Fruit fly (Drosophila melanogaster) whole organism, embryonic: ENCODE results near the gene PGRP-SD.
A peak's percentile ranks its signal among the peaks of the same experiment; 100 is the strongest.

Source experiments
- Ada2b ChIP-seq: fragments of 200-800 bp; sonication (Bioruptor generic); IDR thresholded peaks from 2 replicates; pipeline ENCODE4 v1.3.6; 2022; ENCODE audit warnings: missing biosample characterization, missing genetic modification characterization
- Aef1 ChIP-seq: fragments of 200-800 bp; sonication (Bioruptor generic); IDR thresholded peaks from 3 replicates; pipeline ENCODE4 v1.3.6; 2022; ENCODE audit warnings: missing biosample characterization, missing genetic modification characterization
- Blimp-1 ChIP-seq: fragments of 200-800 bp; sonication (Bioruptor generic); optimal IDR thresholded peaks from 3 replicates; lab custom pipeline; 2018; ENCODE audit warnings: missing biosample characterization, missing genetic modification characterization, mild to moderate bottlenecking, moderate library complexity, missing genetic modification reagents
- CG10979 ChIP-seq: fragments of 200-800 bp; sonication (Bioruptor generic); optimal IDR thresholded peaks from 2 replicates; lab custom pipeline; 2018; ENCODE audit warnings: missing biosample characterization, mild to moderate bottlenecking, missing genetic modification characterization, moderate library complexity
- CG12769 ChIP-seq: fragments of 200-800 bp; sonication (Bioruptor generic); optimal IDR thresholded peaks from 2 replicates; lab custom pipeline; 2019; ENCODE audit warnings: missing biosample characterization, mild to moderate bottlenecking, missing genetic modification characterization, moderate library complexity
- CG14710 ChIP-seq: fragments of 200-800 bp; sonication (Bioruptor generic); optimal IDR thresholded peaks from 3 replicates; lab custom pipeline; 2019; ENCODE audit warnings: missing biosample characterization, mild to moderate bottlenecking, missing genetic modification characterization, moderate library complexity
- CG15269 ChIP-seq: fragments of 200-800 bp; sonication (Bioruptor generic); optimal IDR thresholded peaks from 2 replicates; lab custom pipeline; 2018; ENCODE audit warnings: missing biosample characterization, mild to moderate bottlenecking, missing genetic modification characterization, moderate library complexity
- CG15601 ChIP-seq: fragments of 200-800 bp; sonication (Bioruptor generic); optimal IDR thresholded peaks from 3 replicates; lab custom pipeline; 2019; ENCODE audit warnings: missing biosample characterization, mild to moderate bottlenecking, missing genetic modification characterization, moderate library complexity
- CG1602 ChIP-seq: fragments of 200-800 bp; sonication (Bioruptor generic); optimal IDR thresholded peaks from 3 replicates; lab custom pipeline; 2016; ENCODE audit warnings: missing biosample characterization, missing genetic modification characterization
- CG17361 ChIP-seq: fragments of 200-800 bp; sonication (Bioruptor generic); IDR thresholded peaks from 3 replicates; pipeline ENCODE4 v1.3.6; 2022; ENCODE audit warnings: missing biosample characterization, missing genetic modification characterization
- CG1792 ChIP-seq: fragments of 200-800 bp; sonication (Bioruptor generic); optimal IDR thresholded peaks from 2 replicates; lab custom pipeline; 2016; ENCODE audit warnings: missing biosample characterization, missing genetic modification characterization
- CG2678 ChIP-seq: fragments of 200-800 bp; sonication (Bioruptor generic); optimal IDR thresholded peaks from 3 replicates; lab custom pipeline; 2019; ENCODE audit warnings: missing biosample characterization, mild to moderate bottlenecking, missing genetic modification characterization, moderate library complexity
- CG34376 ChIP-seq: fragments of 200-800 bp; sonication (Bioruptor generic); optimal IDR thresholded peaks from 2 replicates; lab custom pipeline; 2018; ENCODE audit warnings: missing biosample characterization, mild to moderate bottlenecking, missing genetic modification characterization
- CG4424 ChIP-seq: fragments of 200-800 bp; sonication (Bioruptor generic); optimal IDR thresholded peaks from 3 replicates; lab custom pipeline; 2016; ENCODE audit warnings: missing biosample characterization, missing genetic modification characterization
- CG6813 ChIP-seq: fragments of 200-800 bp; sonication (Bioruptor generic); optimal IDR thresholded peaks from 2 replicates; lab custom pipeline; 2017; ENCODE audit warnings: missing biosample characterization, missing genetic modification characterization, mild to moderate bottlenecking, moderate library complexity, missing genetic modification reagents
- CG8359 ChIP-seq: fragments of 200-800 bp; sonication (Bioruptor generic); optimal IDR thresholded peaks from 2 replicates; lab custom pipeline; 2017; ENCODE audit warnings: missing biosample characterization, mild to moderate bottlenecking, missing genetic modification characterization, borderline replicate concordance
- CG8944 ChIP-seq: fragments of 200-800 bp; sonication (Bioruptor generic); optimal IDR thresholded peaks from 3 replicates; lab custom pipeline; 2016; ENCODE audit warnings: missing biosample characterization, missing genetic modification characterization
- CG9609 ChIP-seq: fragments of 200-800 bp; sonication (Bioruptor generic); optimal IDR thresholded peaks from 3 replicates; lab custom pipeline; 2016; ENCODE audit warnings: missing biosample characterization, missing genetic modification characterization
- CG9817 ChIP-seq: fragments of 200-800 bp; sonication (Bioruptor generic); optimal IDR thresholded peaks from 2 replicates; lab custom pipeline; 2018; ENCODE audit warnings: missing biosample characterization, mild to moderate bottlenecking, missing genetic modification characterization, moderate library complexity
- Chrac-16 ChIP-seq: fragments of 200-800 bp; sonication (Bioruptor generic); optimal IDR thresholded peaks from 3 replicates; lab custom pipeline; 2016; ENCODE audit warnings: missing biosample characterization, missing genetic modification characterization
- Drgx ChIP-seq: fragments of 200-800 bp; sonication (Bioruptor generic); IDR thresholded peaks from 2 replicates; pipeline ENCODE4 v1.3.6; 2022; ENCODE audit warnings: missing biosample characterization, missing genetic modification characterization
- E2f1 ChIP-seq: fragments of 200-800 bp; sonication (Bioruptor generic); IDR thresholded peaks from 2 replicates; pipeline ENCODE4 v1.3.6; 2022; ENCODE audit warnings: missing biosample characterization, missing genetic modification characterization
- Eip74EF ChIP-seq, 2 experiments: fragments of 200-800 bp in 1 of 2; fragments of >200 bp in 1 of 2; sonication (Bioruptor generic) in 1 of 2; optimal IDR thresholded peaks; 2 replicates each; lab custom pipeline; 2017 to 2019; ENCODE audit warnings: missing biosample characterization in 2 of 2, missing genetic modification characterization in 2 of 2, mild to moderate bottlenecking in 1 of 2, moderate library complexity in 1 of 2
- Ets65A ChIP-seq: fragments of 200-800 bp; sonication (Bioruptor generic); peaks from one replicate; lab custom pipeline; 2016; ENCODE audit warnings: missing biosample characterization, missing genetic modification characterization
- H15 ChIP-seq: fragments of 200-800 bp; sonication (Bioruptor generic); IDR thresholded peaks from 3 replicates; pipeline ENCODE4 v1.3.6; 2022; ENCODE audit warnings: missing biosample characterization, missing genetic modification characterization
- H2.0 ChIP-seq: fragments of 200-800 bp; sonication (Bioruptor generic); IDR thresholded peaks from 2 replicates; pipeline ENCODE4 v1.3.6; 2022; ENCODE audit warnings: missing biosample characterization, missing genetic modification characterization
- Hr3 ChIP-seq: fragments of 200-800 bp; sonication (Bioruptor generic); optimal IDR thresholded peaks from 3 replicates; lab custom pipeline; 2016; ENCODE audit warnings: missing biosample characterization, missing genetic modification characterization
- Jarid2 ChIP-seq: fragments of 200-800 bp; sonication (Bioruptor generic); optimal IDR thresholded peaks from 3 replicates; lab custom pipeline; 2017; ENCODE audit warnings: mild to moderate bottlenecking, missing biosample characterization, missing genetic modification reagents, missing genetic modification characterization
- Lim3 ChIP-seq: fragments of 200-800 bp; sonication (Bioruptor generic); IDR thresholded peaks from 2 replicates; pipeline ENCODE4 v1.3.6; 2022; ENCODE audit warnings: missing biosample characterization, missing genetic modification characterization
- Meics ChIP-seq: fragments of 200-800 bp; sonication (Bioruptor generic); optimal IDR thresholded peaks from 2 replicates; lab custom pipeline; 2017; ENCODE audit warnings: missing biosample characterization, mild to moderate bottlenecking, missing genetic modification characterization
- Oli ChIP-seq: fragments of 200-800 bp; sonication (Bioruptor generic); optimal IDR thresholded peaks from 2 replicates; lab custom pipeline; 2018; ENCODE audit warnings: missing biosample characterization, mild to moderate bottlenecking, missing genetic modification characterization, moderate library complexity
- Rfx ChIP-seq: fragments of 200-800 bp; sonication (Bioruptor generic); IDR thresholded peaks from 2 replicates; pipeline ENCODE4 v1.3.6; 2022; ENCODE audit warnings: missing biosample characterization, missing genetic modification characterization
- Six4 ChIP-seq: fragments of 200-800 bp; sonication (Bioruptor generic); optimal IDR thresholded peaks from 2 replicates; lab custom pipeline; 2016; ENCODE audit warnings: missing biosample characterization, missing genetic modification characterization
- Xrp1 ChIP-seq: fragments of 200-800 bp; sonication (Bioruptor generic); IDR thresholded peaks from 2 replicates; pipeline ENCODE4 v1.3.6; 2022; ENCODE audit warnings: missing biosample characterization, missing genetic modification characterization
- aop ChIP-seq: fragments of 200-800 bp; sonication (Bioruptor generic); IDR thresholded peaks from 2 replicates; pipeline ENCODE4 v1.3.6; 2022; ENCODE audit warnings: missing biosample characterization, missing genetic modification characterization
- ara ChIP-seq: fragments of 200-800 bp; sonication (Bioruptor generic); IDR thresholded peaks from 2 replicates; pipeline ENCODE4 v1.3.6; 2022; ENCODE audit warnings: missing biosample characterization, missing genetic modification characterization
- bcd ChIP-seq: fragments of 200-800 bp; sonication (Bioruptor generic); optimal IDR thresholded peaks from 2 replicates; lab custom pipeline; 2017; ENCODE audit warnings: missing biosample characterization, mild to moderate bottlenecking, missing genetic modification characterization
- ci ChIP-seq: fragments of 200-800 bp; sonication (Bioruptor generic); IDR thresholded peaks from 3 replicates; pipeline ENCODE4 v1.3.6; 2022; ENCODE audit warnings: missing biosample characterization, missing genetic modification characterization
- esg ChIP-seq: fragments of 200-800 bp; sonication (Bioruptor generic); conservative IDR thresholded peaks from 2 replicates; pipeline ENCODE4 v1.3.6; 2022; ENCODE audit warnings: missing biosample characterization, missing genetic modification characterization
- fd3F ChIP-seq: fragments of 200-800 bp; sonication (Bioruptor generic); optimal IDR thresholded peaks from 2 replicates; lab custom pipeline; 2018; ENCODE audit warnings: missing biosample characterization, mild to moderate bottlenecking, missing genetic modification characterization, moderate library complexity
- fru ChIP-seq: fragments of >200 bp; optimal IDR thresholded peaks from 2 replicates; lab custom pipeline; 2017
- lola ChIP-seq, 3 experiments: fragments of >200 bp in 2 of 3; fragments of 200-800 bp in 1 of 3; sonication (Bioruptor generic) in 1 of 3; optimal IDR thresholded peaks; 2 replicates each; lab custom pipeline; 2017 to 2019; ENCODE audit warnings: missing biosample characterization in 3 of 3, missing genetic modification characterization in 3 of 3, mild to moderate bottlenecking in 1 of 3, moderate library complexity in 1 of 3
- mam ChIP-seq: fragments of 200-800 bp; sonication (Bioruptor generic); optimal IDR thresholded peaks from 3 replicates; lab custom pipeline; 2016; ENCODE audit warnings: missing biosample characterization, missing genetic modification characterization
- org-1 ChIP-seq: fragments of 200-800 bp; sonication (Bioruptor generic); optimal IDR thresholded peaks from 2 replicates; lab custom pipeline; 2017; ENCODE audit warnings: missing biosample characterization, missing genetic modification characterization
- otp ChIP-seq: fragments of 200-800 bp; sonication (Bioruptor generic); IDR thresholded peaks from 3 replicates; pipeline ENCODE4, ENCODE4 v1.3.6; 2022; ENCODE audit warnings: missing biosample characterization, missing genetic modification characterization
- pum ChIP-seq: fragments of 200-800 bp; sonication (Bioruptor generic); optimal IDR thresholded peaks from 2 replicates; lab custom pipeline; 2016; ENCODE audit warnings: missing biosample characterization, missing genetic modification characterization
- salm ChIP-seq: fragments of 200-800 bp; sonication (Bioruptor generic); optimal IDR thresholded peaks from 2 replicates; lab custom pipeline; 2018; ENCODE audit warnings: missing biosample characterization, mild to moderate bottlenecking, missing genetic modification characterization
- sr ChIP-seq: fragments of 200-800 bp; sonication (Bioruptor generic); IDR thresholded peaks from 3 replicates; pipeline ENCODE4 v1.3.6; 2022; ENCODE audit warnings: missing biosample characterization, missing genetic modification characterization
- ttk ChIP-seq: fragments of 200-800 bp; sonication (Bioruptor generic); IDR thresholded peaks from 2 replicates; pipeline ENCODE4 v2.1.2; 2022; ENCODE audit warnings: missing biosample characterization, missing genetic modification characterization
- vvl ChIP-seq: fragments of 200-800 bp; sonication (Bioruptor generic); IDR thresholded peaks from 2 replicates; pipeline ENCODE4 v1.3.6; 2022; ENCODE audit warnings: missing biosample characterization, missing genetic modification characterization

The PGRP-SD gene

dm6 chr3L:7614226-7614625 lies 36.8 kb upstream of the PGRP-SD start:
- TF ChIP-seq Aef1 (0 out of 3 replicates have a peak, but pooled peaks have one; percentile 19), CG12769 (tag; lab: Kevin White, UChicago) (peak; percentile 29), Ada2b (GFP tag; lab: Robert Waterston, UW) (peak; percentile 54), CG15601 (tag; lab: Kevin White, UChicago) (peak; percentile 21), fru (lab: Kevin White, UChicago) (no peak), CG4424 (GFP tag; lab: Kevin White, UChicago) (peak; percentile 36), CG8944 (GFP tag; lab: Kevin White, UChicago) (peak; percentile 2), CG15269 (tag; lab: Kevin White, UChicago) (peak; percentile 45), Hr3 (GFP tag; lab: Kevin White, UChicago) (peak; percentile 26), Lim3 (GFP tag; lab: Robert Waterston, UW) (no peak), vvl (GFP tag; lab: Robert Waterston, UW) (0 out of 2 replicates have a peak, but pooled peaks have one; percentile 37), Chrac-16 (GFP tag; lab: Kevin White, UChicago) (peak; percentile 36), pum (GFP tag; lab: Kevin White, UChicago) (peak; percentile 27), H15 (GFP tag; lab: Robert Waterston, UW) (peak; percentile 52; the same call in 1 of the 3 replicates), org-1 (GFP tag; lab: Kevin White, UChicago) (no peak), CG34376 (GFP tag; lab: Kevin White, UChicago) (no peak), CG1602 (GFP tag; lab: Kevin White, UChicago) (peak; percentile 31), Eip74EF (GFP tag; optimal IDR thresholded peaks at IDR 0.05; lab: Kevin White, UChicago) (no peak), mam (GFP tag; lab: Kevin White, UChicago) (peak; percentile 40), aop (GFP tag; lab: Robert Waterston, UW) (no peak), ttk (GFP tag; lab: Robert Waterston, UW) (peak; percentile 42; the same call in 1 of the 2 replicates), CG17361 (GFP tag; lab: Robert Waterston, UW) (0 out of 3 replicates have a peak, but pooled peaks have one; percentile 26), Ets65A (peak; percentile 55), CG2678 (tag; lab: Kevin White, UChicago) (peak; percentile 65), Meics (GFP tag; lab: Kevin White, UChicago) (peak; percentile 16), CG8359 (GFP tag; lab: Kevin White, UChicago) (no peak), Six4 (GFP tag; lab: Kevin White, UChicago) (peak; percentile 13), CG6813 (GFP tag; lab: Kevin White, UChicago) (peak; percentile 14), ci (GFP tag; lab: Robert Waterston, UW) (0 out of 3 replicates have a peak, but pooled peaks have one; percentile 44), salm (tag; lab: Kevin White, UChicago) (no peak), CG10979 (peak; percentile 63), lola (GFP tag; optimal IDR thresholded peaks at IDR 0.05; lab: Kevin White, UChicago) (peak in 1 of 3 experiments; percentile 27), Rfx (peak; percentile 54; the same call in 1 of the 2 replicates), Blimp-1 (GFP tag; lab: Kevin White, UChicago) (peak; percentile 58), Oli (tag; lab: Kevin White, UChicago) (peak; percentile 57), bcd (GFP tag; lab: Kevin White, UChicago) (peak; percentile 22), fd3F (GFP tag; lab: Kevin White, UChicago) (peak; percentile 15), CG9817 (tag; lab: Kevin White, UChicago) (peak; percentile 41), E2f1 (GFP tag; lab: Robert Waterston, UW) (peak; percentile 49), Jarid2 (GFP tag; lab: Kevin White, UChicago) (no peak), sr (GFP tag; lab: Robert Waterston, UW) (no peak), Drgx (GFP tag; lab: Robert Waterston, UW) (peak; percentile 39; the same call in 1 of the 2 replicates), Xrp1 (GFP tag; lab: Robert Waterston, UW) (peak; percentile 51; the same call in 1 of the 2 replicates), CG1792 (GFP tag; lab: Kevin White, UChicago) (peak; percentile 15), ara (GFP tag; lab: Robert Waterston, UW) (0 out of 2 replicates have a peak, but pooled peaks have one; percentile 25), CG9609 (GFP tag; lab: Kevin White, UChicago) (no peak), CG14710 (tag; lab: Kevin White, UChicago) (peak; percentile 41), esg (GFP tag; lab: Robert Waterston, UW) (peak; percentile 64), otp (GFP tag; lab: Robert Waterston, UW) (0 out of 3 replicates have a peak, but pooled peaks have one; percentile 14), H2.0 (peak; percentile 54; the same call in 1 of the 2 replicates)
